Fruit fly (Drosophila melanogaster): ENCODE data around the gene Spn.
A peak's percentile ranks its signal among the peaks of the same experiment; 100 is the strongest.

Spn gene

dm6 chr3L:2589167-2589910 lies 35.2 kb upstream of the Spn start, which contains the start of gene dos (continued):
- TF ChIP-seq lola (GFP tag; optimal IDR thresholded peaks at IDR 0.05) (peak in 1 of 3 experiments; percentile 41), CG1832 (GFP tag; optimal IDR thresholded peaks at IDR 0.05) (no peak), CG30403 (GFP tag; optimal IDR thresholded peaks at IDR 0.05) (peak; percentile 75), Antp (GFP tag; optimal IDR thresholded peaks at IDR 0.05) (peak; percentile 24), slp2 (GFP tag; optimal IDR thresholded peaks at IDR 0.05) (no peak), Ets97D (GFP tag; optimal IDR thresholded peaks at IDR 0.05) (peak; percentile 82), Ptx1 (GFP tag; IDR thresholded peaks at IDR 0.05) (no peak), Vsx1 (GFP tag; optimal IDR thresholded peaks at IDR 0.05) (peak; percentile 53), CG8359 (GFP tag; optimal IDR thresholded peaks at IDR 0.05; ENCODE audit: borderline replicate concordance) (peak; percentile 6), CG32767 (GFP tag; IDR thresholded peaks at IDR 0.05) (no peak), sug (tag; optimal IDR thresholded peaks at IDR 0.05) (peak; percentile 69), CG17361 (GFP tag; IDR thresholded peaks at IDR 0.05) (peak; percentile 72), CG18599 (GFP tag; optimal IDR thresholded peaks at IDR 0.05) (peak; percentile 41), Xrp1 (GFP tag; IDR thresholded peaks at IDR 0.05) (peak; percentile 46; the same call in 1 of the 2 replicates), hbn (GFP tag; IDR thresholded peaks at IDR 0.05; ENCODE audit: partially characterized antibody) (peak; percentile 70), E2f1 (GFP tag; IDR thresholded peaks at IDR 0.05) (no peak), Pdp1 (GFP tag; optimal IDR thresholded peaks at IDR 0.05) (peak; percentile 34 to 37), hth (optimal IDR thresholded peaks at IDR 0.05) (no peak), Hr39 (optimal IDR thresholded peaks at IDR 0.05) (no peak), CG13894 (tag; optimal IDR thresholded peaks at IDR 0.05) (peak; percentile 67), ash1 (GFP tag; optimal IDR thresholded peaks at IDR 0.05) (no peak), CG17186 (GFP tag; optimal IDR thresholded peaks at IDR 0.05) (peak; percentile 69), fd102C (GFP tag; optimal IDR thresholded peaks at IDR 0.05) (no peak), CG10654 (GFP tag; optimal IDR thresholded peaks at IDR 0.05) (peak; percentile 44), CG17328 (GFP tag; IDR thresholded peaks at IDR 0.05) (no peak), CG16863 (GFP tag; optimal IDR thresholded peaks at IDR 0.05) (no peak), jing (GFP tag; optimal IDR thresholded peaks at IDR 0.05) (no peak), pita (GFP tag; optimal IDR thresholded peaks at IDR 0.05) (no peak), cas (GFP tag; IDR thresholded peaks at IDR 0.05) (no peak), BtbVII (GFP tag; optimal IDR thresholded peaks at IDR 0.05) (no peak), tgo (GFP tag; IDR thresholded peaks at IDR 0.05) (no peak), CG2129 (GFP tag; IDR thresholded peaks at IDR 0.05; ENCODE audit: partially characterized antibody) (peak; percentile 54), sqz (GFP tag; optimal IDR thresholded peaks at IDR 0.05) (no peak), onecut (GFP tag; IDR thresholded peaks at IDR 0.05) (peak; percentile 27; the same call in 1 of the 2 replicates), mam (GFP tag; optimal IDR thresholded peaks at IDR 0.05) (no peak), CG34422 (GFP tag; IDR thresholded peaks at IDR 0.05) (no peak), bcd (GFP tag; optimal IDR thresholded peaks at IDR 0.05) (peak; percentile 10), vvl (GFP tag; IDR thresholded peaks at IDR 0.05) (peak; percentile 59), rib (GFP tag; IDR thresholded peaks at IDR 0.05) (no peak), CG10147 (GFP tag; optimal IDR thresholded peaks at IDR 0.05) (no peak), Ravus (GFP tag; IDR thresholded peaks at IDR 0.05) (no peak), CG10274 (GFP tag; optimal IDR thresholded peaks at IDR 0.05) (no peak), fd64A (GFP tag; optimal IDR thresholded peaks at IDR 0.05) (no peak), E2f2 (GFP tag; IDR thresholded peaks at IDR 0.05) (peak; percentile 68), Opbp (GFP tag; IDR thresholded peaks at IDR 0.05; ENCODE audit: partially characterized antibody) (peak; percentile 76; the same call in 2 of the 3 replicates), HmgZ (tag; optimal IDR thresholded peaks at IDR 0.05) (peak; percentile 58), caup (GFP tag; optimal IDR thresholded peaks at IDR 0.05; ENCODE audit: severe bottlenecking) (peak; percentile 11), kah (GFP tag; optimal IDR thresholded peaks at IDR 0.05) (no peak), CG16779 (GFP tag; IDR thresholded peaks at IDR 0.05) (no peak), Oaz (GFP tag; IDR thresholded peaks at IDR 0.05) (no peak)
